Fruit fly (Drosophila melanogaster) whole organism, embryonic: ENCODE results near the gene Tcs3.

ENCODE experiments used
- Adf1 ChIP-seq: fragments of 200-800 bp; sonication (Bioruptor generic); IDR thresholded peaks from 2 replicates; pipeline ENCODE4 v1.3.6; 2022; ENCODE audit warnings: missing biosample characterization, missing genetic modification characterization
- Bdp1 ChIP-seq: fragments of 200-800 bp; sonication (Bioruptor generic); optimal IDR thresholded peaks from 3 replicates; lab custom pipeline; 2016; ENCODE audit warnings: missing biosample characterization, missing genetic modification characterization
- CG10565 ChIP-seq: fragments of 200-800 bp; sonication (Bioruptor generic); optimal IDR thresholded peaks from 3 replicates; lab custom pipeline; 2016; ENCODE audit warnings: missing biosample characterization, mild to moderate bottlenecking, missing genetic modification characterization
- CG10654 ChIP-seq: fragments of 200-800 bp; sonication (Bioruptor generic); optimal IDR thresholded peaks from 2 replicates; lab custom pipeline; 2016; ENCODE audit warnings: missing biosample characterization, missing genetic modification characterization
- CG11093 ChIP-seq: fragments of 200-800 bp; sonication (Bioruptor generic); IDR thresholded peaks from 3 replicates; pipeline ENCODE4 v1.3.6; 2022; ENCODE audit warnings: missing biosample characterization, missing genetic modification characterization
- CG12391 ChIP-seq: fragments of 200-800 bp; sonication (Bioruptor generic); optimal IDR thresholded peaks from 3 replicates; lab custom pipeline; 2018; ENCODE audit warnings: missing biosample characterization, mild to moderate bottlenecking, missing genetic modification characterization, moderate library complexity
- CG17361 ChIP-seq: fragments of 200-800 bp; sonication (Bioruptor generic); IDR thresholded peaks from 3 replicates; pipeline ENCODE4 v1.3.6; 2022; ENCODE audit warnings: missing biosample characterization, missing genetic modification characterization
- CG1832 ChIP-seq: fragments of 200-800 bp; sonication (Bioruptor generic); optimal IDR thresholded peaks from 2 replicates; lab custom pipeline; 2017; ENCODE audit warnings: missing biosample characterization, mild to moderate bottlenecking, missing genetic modification characterization, inconsistent platforms
- CG18764 ChIP-seq: fragments of 200-800 bp; sonication (Bioruptor generic); optimal IDR thresholded peaks from 3 replicates; lab custom pipeline; 2016; ENCODE audit warnings: missing biosample characterization, missing genetic modification characterization
- CG31224 ChIP-seq: fragments of 200-800 bp; sonication (Bioruptor generic); IDR thresholded peaks from 2 replicates; pipeline ENCODE4 v1.3.6; 2022; ENCODE audit warnings: missing biosample characterization, missing genetic modification characterization
- CG32767 ChIP-seq: fragments of 200-800 bp; sonication (Bioruptor generic); IDR thresholded peaks from 2 replicates; pipeline ENCODE4 v1.3.6; 2022; ENCODE audit warnings: missing biosample characterization, missing genetic modification characterization
- CG4730 ChIP-seq: fragments of 200-800 bp; sonication (Bioruptor generic); IDR thresholded peaks from 2 replicates; pipeline ENCODE4 v1.3.6; 2022; ENCODE audit warnings: missing biosample characterization, missing genetic modification characterization
- CG7271 ChIP-seq: fragments of 200-800 bp; sonication (Bioruptor generic); optimal IDR thresholded peaks from 2 replicates; lab custom pipeline; 2018; ENCODE audit warnings: missing biosample characterization, mild to moderate bottlenecking, missing genetic modification characterization, moderate library complexity
- CG8388 ChIP-seq: fragments of 200-800 bp; sonication (Bioruptor generic); optimal IDR thresholded peaks from 2 replicates; lab custom pipeline; 2019; ENCODE audit warnings: missing biosample characterization, mild to moderate bottlenecking, missing genetic modification characterization, moderate library complexity
- CHES-1-like ChIP-seq: fragments of 200-800 bp; sonication (Bioruptor generic); optimal IDR thresholded peaks from 2 replicates; lab custom pipeline; 2016; ENCODE audit warnings: missing biosample characterization, missing genetic modification characterization
- CkIIα-i1 ChIP-seq: fragments of 200-800 bp; sonication (Bioruptor generic); IDR thresholded peaks from 2 replicates; pipeline ENCODE4 v1.3.6; 2022; ENCODE audit warnings: missing biosample characterization, missing genetic modification characterization
- Dll ChIP-seq: fragments of 200-800 bp; sonication (Bioruptor generic); IDR thresholded peaks from 4 replicates; pipeline ENCODE4 v1.3.6; 2022; ENCODE audit warnings: missing biosample characterization, missing genetic modification characterization; ENCODE audit not compliant: partially characterized antibody
- E2f2 ChIP-seq: fragments of 200-800 bp; sonication (Bioruptor generic); IDR thresholded peaks from 2 replicates; pipeline ENCODE4 v1.3.6; 2022; ENCODE audit warnings: missing biosample characterization, missing genetic modification characterization
- H2.0 ChIP-seq: fragments of 200-800 bp; sonication (Bioruptor generic); IDR thresholded peaks from 2 replicates; pipeline ENCODE4 v1.3.6; 2022; ENCODE audit warnings: missing biosample characterization, missing genetic modification characterization
- MBD-R2 ChIP-seq: fragments of 200-800 bp; sonication (Bioruptor generic); IDR thresholded peaks from 2 replicates; pipeline ENCODE4 v1.3.6; 2022; ENCODE audit warnings: missing biosample characterization, missing genetic modification characterization
- Nf-YA ChIP-seq: fragments of 200-800 bp; sonication (Bioruptor generic); IDR thresholded peaks from 2 replicates; pipeline ENCODE4 v1.3.6; 2022; ENCODE audit warnings: missing biosample characterization, missing genetic modification characterization
- Ravus ChIP-seq: fragments of 200-800 bp; sonication (Bioruptor generic); IDR thresholded peaks from 2 replicates; pipeline ENCODE4 v1.3.6; 2022; ENCODE audit warnings: missing biosample characterization, missing genetic modification characterization
- ap ChIP-seq: fragments of 200-800 bp; sonication (Bioruptor generic); IDR thresholded peaks from 2 replicates; pipeline ENCODE4 v1.3.6; 2022; ENCODE audit warnings: missing biosample characterization, missing genetic modification characterization
- az2 ChIP-seq: fragments of 200-800 bp; sonication (Bioruptor generic); optimal IDR thresholded peaks from 3 replicates; lab custom pipeline; 2016; ENCODE audit warnings: missing biosample characterization, missing genetic modification characterization
- bowl ChIP-seq: fragments of 200-800 bp; sonication (Bioruptor generic); IDR thresholded peaks from 2 replicates; pipeline ENCODE4 v1.3.6; 2022; ENCODE audit warnings: missing biosample characterization, missing genetic modification characterization
- bsh ChIP-seq, 2 experiments: fragments of 200-800 bp; sonication (Bioruptor generic); optimal IDR thresholded peaks; 2 replicates each; lab custom pipeline; 2017 to 2018; ENCODE audit warnings: mild to moderate bottlenecking in 2 of 2, missing biosample characterization in 2 of 2, missing genetic modification characterization in 2 of 2, moderate library complexity in 1 of 2
- caup ChIP-seq: fragments of 200-800 bp; sonication (Bioruptor generic); optimal IDR thresholded peaks from 3 replicates; lab custom pipeline; 2017; ENCODE audit warnings: missing biosample characterization, mild to moderate bottlenecking, missing genetic modification characterization, moderate library complexity; ENCODE audit not compliant: severe bottlenecking
- cg ChIP-seq: fragments of 200-800 bp; sonication (Bioruptor generic); optimal IDR thresholded peaks from 3 replicates; lab custom pipeline; 2019; ENCODE audit warnings: missing biosample characterization, mild to moderate bottlenecking, missing genetic modification characterization, moderate library complexity
- corto ChIP-seq: fragments of 200-800 bp; sonication (Bioruptor generic); optimal IDR thresholded peaks from 2 replicates; lab custom pipeline; 2016; ENCODE audit warnings: missing biosample characterization, mild to moderate bottlenecking, missing genetic modification characterization, moderate library complexity
- dpn ChIP-seq, 2 experiments: fragments of 200-800 bp; sonication (Bioruptor generic); optimal IDR thresholded peaks; 3 replicates each; lab custom pipeline; 2016; ENCODE audit warnings: missing biosample characterization in 2 of 2, missing genetic modification characterization in 2 of 2
- gce ChIP-seq: fragments of 200-800 bp; sonication (Bioruptor generic); IDR thresholded peaks from 3 replicates; pipeline ENCODE4 v1.3.6; 2022; ENCODE audit warnings: missing biosample characterization, missing genetic modification characterization
- gcm2 ChIP-seq: fragments of 200-800 bp; sonication (Bioruptor generic); optimal IDR thresholded peaks from 2 replicates; lab custom pipeline; 2016; ENCODE audit warnings: missing biosample characterization, missing genetic modification characterization
- ind ChIP-seq: fragments of 200-800 bp; sonication (Bioruptor generic); optimal IDR thresholded peaks from 3 replicates; lab custom pipeline; 2016; ENCODE audit warnings: missing biosample characterization, missing genetic modification characterization
- inv ChIP-seq: fragments of 200-800 bp; sonication (Bioruptor generic); IDR thresholded peaks from 2 replicates; pipeline ENCODE4 v1.3.6; 2022; ENCODE audit warnings: missing biosample characterization, missing genetic modification characterization; ENCODE audit not compliant: partially characterized antibody
- nerfin-1 ChIP-seq: fragments of 200-800 bp; sonication (Bioruptor generic); optimal IDR thresholded peaks from 3 replicates; lab custom pipeline; 2019; ENCODE audit warnings: missing biosample characterization, mild to moderate bottlenecking, missing genetic modification characterization, moderate library complexity
- odd ChIP-seq: fragments of 200-800 bp; sonication (Bioruptor generic); optimal IDR thresholded peaks from 2 replicates; lab custom pipeline; 2017; ENCODE audit warnings: missing biosample characterization, mild to moderate bottlenecking, missing genetic modification characterization
- onecut ChIP-seq: fragments of 200-800 bp; sonication (Bioruptor generic); IDR thresholded peaks from 2 replicates; pipeline ENCODE4 v1.3.6; 2022; ENCODE audit warnings: missing biosample characterization, missing genetic modification characterization
- pan ChIP-seq, 4 experiments: fragments of >200 bp in 3 of 4; fragments of 200-800 bp in 1 of 4; sonication (Bioruptor generic) in 1 of 4; optimal IDR thresholded peaks in 3 of 4; IDR thresholded peaks in 1 of 4; 2 replicates each; pipeline versions ENCODE4 v1.3.6 to Lab custom; 2017 to 2022; ENCODE audit warnings: missing biosample characterization in 2 of 4, missing genetic modification characterization in 2 of 4, mixed read lengths in 1 of 4
- prd ChIP-seq, 3 experiments: fragments of >200 bp in 2 of 3; fragments of 200-800 bp in 1 of 3; sonication (Bioruptor generic) in 1 of 3; optimal IDR thresholded peaks in 2 of 3; IDR thresholded peaks in 1 of 3; 2 replicates in 2 of 3; 3 replicates in 1 of 3; pipeline versions ENCODE4 v1.3.6 to Lab custom; 2017 to 2022; ENCODE audit warnings: missing biosample characterization in 1 of 3, missing genetic modification characterization in 1 of 3
- schlank ChIP-seq: fragments of 200-800 bp; sonication (Bioruptor generic); optimal IDR thresholded peaks from 2 replicates; lab custom pipeline; 2018; ENCODE audit warnings: missing biosample characterization, mild to moderate bottlenecking, missing genetic modification characterization
- sd ChIP-seq: fragments of 200-800 bp; sonication (Bioruptor generic); optimal IDR thresholded peaks from 3 replicates; lab custom pipeline; 2018; ENCODE audit warnings: missing biosample characterization, mild to moderate bottlenecking, missing genetic modification characterization, moderate library complexity
- sens ChIP-seq: fragments of 200-800 bp; sonication (Bioruptor generic); peaks from one replicate; lab custom pipeline; 2016; ENCODE audit warnings: missing biosample characterization, missing genetic modification characterization
- sim ChIP-seq: fragments of 200-800 bp; sonication (Bioruptor generic); IDR thresholded peaks from 2 replicates; pipeline ENCODE4 v1.3.6; 2022; ENCODE audit warnings: missing biosample characterization, missing genetic modification characterization
- sob ChIP-seq: fragments of 200-800 bp; sonication (Bioruptor generic); IDR thresholded peaks from 2 replicates; pipeline ENCODE4 v1.3.6; 2022; ENCODE audit warnings: missing biosample characterization, missing genetic modification characterization
- sqz ChIP-seq: fragments of 200-800 bp; sonication (Bioruptor generic); optimal IDR thresholded peaks from 3 replicates; lab custom pipeline; 2018; ENCODE audit warnings: missing biosample characterization, mild to moderate bottlenecking, missing genetic modification characterization
- tio ChIP-seq: fragments of 200-800 bp; sonication (Bioruptor generic); optimal IDR thresholded peaks from 2 replicates; lab custom pipeline; 2017; ENCODE audit warnings: missing biosample characterization, missing genetic modification characterization, inconsistent platforms
- yki ChIP-seq: fragments of >200 bp; optimal IDR thresholded peaks from 3 replicates; lab custom pipeline; 2018
- z ChIP-seq: fragments of 200-800 bp; sonication (Bioruptor generic); IDR thresholded peaks from 3 replicates; pipeline ENCODE4 v1.3.6; 2022; ENCODE audit warnings: missing biosample characterization, missing genetic modification characterization
- zfh1 ChIP-seq: fragments of 200-800 bp; sonication (Bioruptor generic); IDR thresholded peaks from 3 replicates; pipeline ENCODE4 v1.3.6; 2022; ENCODE audit warnings: missing biosample characterization, missing genetic modification characterization

Gene Tcs3

dm6 chr3L:16385880-16386584 is 34.2 kb downstream of the Tcs3 start, which contains the start of the genes Agpat3 and RAF2 (continued):
- no peak for TF ChIP-seq pan (optimal IDR thresholded peaks at IDR 0.05; lab: Kevin White, UChicago)
- peak in 1 of 2 experiments; percentile 5 for TF ChIP-seq pan (GFP tag; optimal IDR thresholded peaks at IDR 0.05 in 1 of 2, IDR thresholded peaks at IDR 0.05 in 1 of 2)
- peak; percentile 6 for TF ChIP-seq CG18764
- peak in 1 of 2 experiments; percentile 35 for TF ChIP-seq bsh (GFP tag; optimal IDR thresholded peaks at IDR 0.05; lab: Kevin White, UChicago)
- no peak for TF ChIP-seq ap (GFP tag; lab: Robert Waterston, UW)
- TF ChIP-seq CG12391 (tag; lab: Kevin White, UChicago): peak; percentile 73
- TF ChIP-seq odd (GFP tag; lab: Kevin White, UChicago): no peak
- TF ChIP-seq CkIIα-i1 (GFP tag; lab: Robert Waterston, UW): no peak
- no peak for TF ChIP-seq gcm2
- no peak for TF ChIP-seq sim (GFP tag; lab: Robert Waterston, UW)
- no peak for TF ChIP-seq Bdp1 (GFP tag; lab: Kevin White, UChicago)
- TF ChIP-seq H2.0 (GFP tag; lab: Robert Waterston, UW): no peak
- TF ChIP-seq tio (GFP tag; lab: Kevin White, UChicago): peak; percentile 64
- TF ChIP-seq CG17361 (GFP tag; lab: Robert Waterston, UW): peak; percentile 77; the same call in 2 of the 3 replicates
- no peak for TF ChIP-seq prd (optimal IDR thresholded peaks at IDR 0.05; lab: Kevin White, UChicago)
- TF ChIP-seq prd (GFP tag; IDR thresholded peaks at IDR 0.05; lab: Robert Waterston, UW): peak; percentile 67; the same call in 2 of the 3 replicates
- peak; percentile 21 for TF ChIP-seq CG8388 (GFP tag; lab: Kevin White, UChicago)
- no peak for TF ChIP-seq CG11093 (GFP tag; lab: Robert Waterston, UW)
- no peak for TF ChIP-seq sqz (GFP tag; lab: Kevin White, UChicago)
- TF ChIP-seq sob: peak; percentile 54; the same call in 1 of the 2 replicates
- peak in 1 of 2 experiments; percentile 43 for TF ChIP-seq dpn (GFP tag; optimal IDR thresholded peaks at IDR 0.05; lab: Kevin White, UChicago)
- TF ChIP-seq CG32767 (GFP tag; lab: Robert Waterston, UW): no peak
- no peak for TF ChIP-seq Ravus (GFP tag; lab: Robert Waterston, UW)
- TF ChIP-seq E2f2 (GFP tag; lab: Robert Waterston, UW): peak; percentile 31; the same call in 1 of the 2 replicates
- no peak for TF ChIP-seq caup (GFP tag; lab: Kevin White, UChicago)
- peak; percentile 38 for TF ChIP-seq sens (GFP tag; lab: Kevin White, UChicago)
- peak; percentile 12 for TF ChIP-seq CG10654 (GFP tag; lab: Kevin White, UChicago)
- no peak for TF ChIP-seq nerfin-1 (tag; lab: Kevin White, UChicago)
- TF ChIP-seq ind (GFP tag; lab: Kevin White, UChicago): peak; percentile 54
- no peak for TF ChIP-seq Adf1 (GFP tag; lab: Robert Waterston, UW)
- TF ChIP-seq z (GFP tag; lab: Robert Waterston, UW): no peak
- TF ChIP-seq CG31224 (GFP tag; lab: Robert Waterston, UW): no peak
- peak; percentile 48; the same call in 1 of the 3 replicates for TF ChIP-seq zfh1 (GFP tag; lab: Robert Waterston, UW)
- TF ChIP-seq CG10565: no peak
- no peak for TF ChIP-seq cg (GFP tag; lab: Kevin White, UChicago)
- no peak for TF ChIP-seq schlank (tag; lab: Kevin White, UChicago)
- TF ChIP-seq CG4730: peak; percentile 11; the same call in 1 of the 2 replicates
- TF ChIP-seq onecut (GFP tag; lab: Robert Waterston, UW): no peak
- no peak for TF ChIP-seq Dll (GFP tag; lab: Robert Waterston, UW)
- TF ChIP-seq bowl (GFP tag; lab: Robert Waterston, UW): no peak
- TF ChIP-seq az2 (GFP tag; lab: Kevin White, UChicago): peak; percentile 47
- peak; percentile 11 for TF ChIP-seq corto (GFP tag; lab: Kevin White, UChicago)
- TF ChIP-seq yki: no peak
- TF ChIP-seq Nf-YA: no peak
- TF ChIP-seq sd (tag; lab: Kevin White, UChicago): peak; percentile 27
- peak; percentile 25 for TF ChIP-seq MBD-R2 (GFP tag; lab: Robert Waterston, UW)
- no peak for TF ChIP-seq inv (GFP tag; lab: Robert Waterston, UW)
- no peak for TF ChIP-seq CG7271
- TF ChIP-seq gce (GFP tag; lab: Robert Waterston, UW): no peak
- TF ChIP-seq CG1832 (GFP tag; lab: Kevin White, UChicago): no peak
- TF ChIP-seq CHES-1-like: peak; percentile 20
